Worm (Caenorhabditis elegans) whole organism, L4 larva: ENCODE data around the gene R02F2.7.

ENCODE experiments used
- F37D6.2 ChIP-seq: sonication (generic microtip); optimal IDR thresholded peaks from 2 replicates; lab custom pipeline; 2016; ENCODE audit warnings: mild to moderate bottlenecking, missing genetic modification characterization, missing compliant biosample characterization
- F44E2.7 ChIP-seq: fragments of 200-800 bp; sonication (Bioruptor generic); IDR thresholded peaks from 2 replicates; pipeline ENCODE4 v2.1.2; 2022; ENCODE audit warnings: missing genetic modification characterization, missing compliant biosample characterization
- R02D3.7 ChIP-seq: fragments of 150-350 bp; sonication (generic microtip); optimal IDR thresholded peaks from 3 replicates; lab custom pipeline; 2014; ENCODE audit warnings: missing biosample characterization, missing genetic modification characterization
- Y48G9A.11 ChIP-seq: fragments of 200-800 bp; sonication (Bioruptor generic); IDR thresholded peaks from 2 replicates; pipeline ENCODE4 v1.3.6; 2022; ENCODE audit warnings: missing genetic modification reagents, missing genetic modification characterization, missing compliant biosample characterization
- Y5F2A.4 ChIP-seq: fragments of 200-800 bp; sonication (Bioruptor generic); optimal IDR thresholded peaks from 2 replicates; lab custom pipeline; 2018; ENCODE audit warnings: mild to moderate bottlenecking, missing genetic modification characterization, missing compliant biosample characterization
- Y75B8A.6 ChIP-seq: fragments of 200-800 bp; sonication (Bioruptor generic); IDR thresholded peaks from 2 replicates; pipeline ENCODE4 v1.3.6; 2022; ENCODE audit warnings: missing genetic modification reagents, missing genetic modification characterization, missing compliant biosample characterization
- ZK546.5 ChIP-seq, 2 experiments: sonication (generic microtip); optimal IDR thresholded peaks; 2 replicates each; lab custom pipeline; 2017; ENCODE audit warnings: missing biosample characterization in 2 of 2, missing genetic modification characterization in 2 of 2
- aha-1 ChIP-seq: fragments of 150-350 bp; peaks from one replicate; lab custom pipeline; 2014; ENCODE audit warnings: missing biosample characterization, missing genetic modification characterization
- ceh-28 ChIP-seq: fragments of 150-350 bp; optimal IDR thresholded peaks from 2 replicates; lab custom pipeline; 2014; ENCODE audit warnings: missing biosample characterization, missing genetic modification reagents, missing genetic modification characterization
- ceh-32 ChIP-seq: sonication (generic microtip); optimal IDR thresholded peaks from 2 replicates; lab custom pipeline; 2016; ENCODE audit warnings: mild to moderate bottlenecking, missing genetic modification characterization, missing compliant biosample characterization; ENCODE audit not compliant: poor library complexity
- ceh-62 ChIP-seq: sonication (generic microtip); optimal IDR thresholded peaks from 2 replicates; lab custom pipeline; 2017; ENCODE audit warnings: missing biosample characterization, missing genetic modification characterization
- ceh-82 ChIP-seq: sonication (generic microtip); optimal IDR thresholded peaks from 2 replicates; lab custom pipeline; 2017; ENCODE audit warnings: missing biosample characterization, missing genetic modification characterization
- ces-1 ChIP-seq: fragments of 150-350 bp; sonication (generic microtip); optimal IDR thresholded peaks from 4 replicates; lab custom pipeline; 2014; ENCODE audit warnings: missing biosample characterization, missing genetic modification reagents, missing genetic modification characterization
- cey-2 ChIP-seq: sonication (generic microtip); optimal IDR thresholded peaks from 3 replicates; lab custom pipeline; 2017; ENCODE audit warnings: missing genetic modification characterization, mild to moderate bottlenecking, missing compliant biosample characterization, antibody characterized with exemption, borderline replicate concordance; ENCODE audit not compliant: insufficient read depth
- ctbp-1 ChIP-seq: fragments of 200-800 bp; sonication (Bioruptor generic); IDR thresholded peaks from 2 replicates; pipeline ENCODE4 v1.3.6; 2022; ENCODE audit warnings: missing genetic modification reagents, missing genetic modification characterization, missing compliant biosample characterization
- daf-12 ChIP-seq: fragments of 150-350 bp; optimal IDR thresholded peaks from 2 replicates; lab custom pipeline; 2014; ENCODE audit warnings: missing biosample characterization, missing genetic modification reagents, missing genetic modification characterization
- daf-16 ChIP-seq, 3 experiments: sonication (generic microtip); optimal IDR thresholded peaks; 2 replicates each; lab custom pipeline; 2016 to 2017; ENCODE audit warnings: missing genetic modification characterization in 3 of 3, missing genetic modification reagents in 3 of 3, mild to moderate bottlenecking in 2 of 3, missing compliant biosample characterization in 2 of 3, missing biosample characterization in 1 of 3, moderate library complexity in 1 of 3
- daf-8 ChIP-seq: fragments of 200-800 bp; sonication (Bioruptor generic); IDR thresholded peaks from 2 replicates; pipeline ENCODE4 v1.3.6; 2022; ENCODE audit warnings: missing genetic modification characterization, missing compliant biosample characterization
- dmd-6 ChIP-seq: fragments of 200-800 bp; sonication (Bioruptor generic); IDR thresholded peaks from 2 replicates; pipeline ENCODE4 v1.3.6; 2022; ENCODE audit warnings: missing genetic modification reagents, missing genetic modification characterization, missing compliant biosample characterization
- egl-27 ChIP-seq: sonication (generic microtip); optimal IDR thresholded peaks from 3 replicates; lab custom pipeline; 2017; ENCODE audit warnings: missing biosample characterization, missing genetic modification reagents, missing genetic modification characterization
- fos-1 ChIP-seq: fragments of 150-350 bp; optimal IDR thresholded peaks from 2 replicates; lab custom pipeline; 2014; ENCODE audit warnings: missing biosample characterization, missing genetic modification characterization
- hlh-30 ChIP-seq: sonication (generic microtip); optimal IDR thresholded peaks from 2 replicates; lab custom pipeline; 2017; ENCODE audit warnings: antibody characterized with exemption, mild to moderate bottlenecking, missing genetic modification characterization, missing compliant biosample characterization; ENCODE audit not compliant: insufficient read depth
- hmg-1.1 ChIP-seq: fragments of 200-800 bp; sonication (Bioruptor generic); IDR thresholded peaks from 2 replicates; pipeline ENCODE4 v1.3.6; 2022; ENCODE audit warnings: missing genetic modification reagents, missing genetic modification characterization, missing compliant biosample characterization
- jun-1 ChIP-seq: fragments of 150-350 bp; optimal IDR thresholded peaks from 2 replicates; lab custom pipeline; 2014; ENCODE audit warnings: missing biosample characterization, missing genetic modification reagents, missing genetic modification characterization
- lin-1 ChIP-seq: fragments of 200-800 bp; sonication (Bioruptor generic); IDR thresholded peaks from 2 replicates; pipeline ENCODE4 v1.3.6; 2022; ENCODE audit warnings: missing genetic modification reagents, missing genetic modification characterization, missing compliant biosample characterization
- lin-29 ChIP-seq: fragments of 200-800 bp; sonication (Bioruptor generic); IDR thresholded peaks from 2 replicates; pipeline ENCODE4 v1.3.6; 2022; ENCODE audit warnings: missing genetic modification reagents, missing genetic modification characterization, missing compliant biosample characterization
- lin-38 ChIP-seq: fragments of 200-800 bp; sonication (Bioruptor generic); IDR thresholded peaks from 2 replicates; pipeline ENCODE4 v1.3.6; 2022; ENCODE audit warnings: missing genetic modification reagents, missing genetic modification characterization, missing compliant biosample characterization
- lir-3 ChIP-seq: sonication (generic microtip); optimal IDR thresholded peaks from 2 replicates; lab custom pipeline; 2016; ENCODE audit warnings: mild to moderate bottlenecking, missing genetic modification characterization, missing compliant biosample characterization
- lsy-2 ChIP-seq, 2 experiments: fragments of 150-350 bp in 1 of 2; sonication (generic microtip) in 1 of 2; optimal IDR thresholded peaks; 2 replicates each; lab custom pipeline; 2014 to 2017; ENCODE audit warnings: missing biosample characterization in 2 of 2, missing genetic modification characterization in 2 of 2
- mdt-29 ChIP-seq: fragments of 200-800 bp; sonication (Bioruptor generic); IDR thresholded peaks from 2 replicates; pipeline ENCODE4 v1.3.6; 2022; ENCODE audit warnings: missing genetic modification reagents, missing genetic modification characterization, missing compliant biosample characterization
- mep-1 ChIP-seq: fragments of 150-350 bp; sonication (generic microtip); optimal IDR thresholded peaks from 3 replicates; lab custom pipeline; 2014; ENCODE audit warnings: missing biosample characterization, missing genetic modification characterization
- mes-2 ChIP-seq: sonication (generic microtip); optimal IDR thresholded peaks from 2 replicates; lab custom pipeline; 2016; ENCODE audit warnings: missing genotype, mild to moderate bottlenecking, missing genetic modification characterization, missing compliant biosample characterization; ENCODE audit not compliant: poor library complexity, severe bottlenecking
- mxl-3 ChIP-seq: fragments of 200-800 bp; sonication (Bioruptor generic); optimal IDR thresholded peaks from 2 replicates; lab custom pipeline; 2018; ENCODE audit warnings: mild to moderate bottlenecking, missing genetic modification characterization, missing compliant biosample characterization
- nhr-10 ChIP-seq: fragments of 150-350 bp; optimal IDR thresholded peaks from 2 replicates; lab custom pipeline; 2014; ENCODE audit warnings: missing biosample characterization, missing genetic modification characterization
- nhr-102 ChIP-seq: sonication (generic microtip); optimal IDR thresholded peaks from 2 replicates; lab custom pipeline; 2016; ENCODE audit warnings: mild to moderate bottlenecking, missing genetic modification characterization, moderate library complexity, missing compliant biosample characterization
- nhr-11 ChIP-seq: fragments of 150-350 bp; optimal IDR thresholded peaks from 2 replicates; lab custom pipeline; 2014; ENCODE audit warnings: missing biosample characterization, missing genetic modification characterization
- nhr-111 ChIP-seq: fragments of 200-800 bp; sonication (Bioruptor generic); optimal IDR thresholded peaks from 2 replicates; lab custom pipeline; 2018; ENCODE audit warnings: mild to moderate bottlenecking, missing genetic modification characterization, missing compliant biosample characterization
- nhr-28 ChIP-seq: fragments of 150-350 bp; optimal IDR thresholded peaks from 2 replicates; lab custom pipeline; 2014; ENCODE audit warnings: missing biosample characterization, missing genetic modification characterization
- nhr-41 ChIP-seq: fragments of 200-800 bp; sonication (Bioruptor generic); IDR thresholded peaks from 2 replicates; pipeline ENCODE4 v1.3.6; 2022; ENCODE audit warnings: missing genetic modification reagents, missing genetic modification characterization, missing compliant biosample characterization
- nhr-42 ChIP-seq: fragments of 200-800 bp; sonication (Bioruptor generic); IDR thresholded peaks from 2 replicates; pipeline ENCODE4 v1.3.6; 2022; ENCODE audit warnings: missing genetic modification characterization, missing compliant biosample characterization
- nhr-48 ChIP-seq: sonication (generic microtip); optimal IDR thresholded peaks from 2 replicates; lab custom pipeline; 2016; ENCODE audit warnings: mild to moderate bottlenecking, missing genetic modification characterization, missing compliant biosample characterization
- nhr-6 ChIP-seq: fragments of 150-350 bp; optimal IDR thresholded peaks from 2 replicates; lab custom pipeline; 2014; ENCODE audit warnings: missing biosample characterization, missing genetic modification characterization
- php-3 ChIP-seq: fragments of 200-800 bp; sonication (Bioruptor generic); IDR thresholded peaks from 2 replicates; pipeline ENCODE4 v1.3.6; 2022; ENCODE audit warnings: missing genetic modification reagents, missing genetic modification characterization, missing compliant biosample characterization
- saeg-2 ChIP-seq: fragments of 200-800 bp; sonication (Bioruptor generic); IDR thresholded peaks from 2 replicates; pipeline ENCODE4 v1.3.6; 2022; ENCODE audit warnings: missing genetic modification reagents, missing genetic modification characterization, missing compliant biosample characterization
- set-16 ChIP-seq: fragments of 200-800 bp; sonication (Bioruptor generic); IDR thresholded peaks from 2 replicates; pipeline ENCODE4 v1.3.6; 2022; ENCODE audit warnings: missing genetic modification reagents, missing genetic modification characterization, missing compliant biosample characterization
- tag-97 ChIP-seq: fragments of 200-800 bp; sonication (Bioruptor generic); IDR thresholded peaks from 2 replicates; pipeline ENCODE4 v1.3.6; 2022; ENCODE audit warnings: missing genetic modification characterization, missing compliant biosample characterization
- tra-1 ChIP-seq: fragments of 200-800 bp; sonication (Bioruptor generic); IDR thresholded peaks from 2 replicates; pipeline ENCODE4 v1.3.6; 2022; ENCODE audit warnings: missing genetic modification reagents, missing genetic modification characterization, missing compliant biosample characterization
- unc-130 ChIP-seq: sonication (generic microtip); optimal IDR thresholded peaks from 2 replicates; lab custom pipeline; 2016; ENCODE audit warnings: missing genetic modification reagents, missing genetic modification characterization, missing compliant biosample characterization
- unc-39 ChIP-seq: sonication (generic microtip); optimal IDR thresholded peaks from 2 replicates; lab custom pipeline; 2017; ENCODE audit warnings: missing biosample characterization, missing genetic modification characterization
- zag-1 ChIP-seq: fragments of 150-350 bp; optimal IDR thresholded peaks from 2 replicates; lab custom pipeline; 2014; ENCODE audit warnings: missing biosample characterization, missing genetic modification characterization
- zip-2 ChIP-seq: fragments of 150-350 bp; optimal IDR thresholded peaks from 2 replicates; lab custom pipeline; 2014; ENCODE audit warnings: missing biosample characterization, missing genetic modification characterization

The R02F2.7 gene

ce11 chrIII:5449762-5450308 lies 33.7 kb downstream of the R02F2.7 start, which contains the start of gene F48E8.8:
Gene F48E8.8 (minus strand): TSS chrIII:5449812.
- TF ChIP-seq ceh-28 (tag; lab: Kevin White, UChicago), result no peak
- TF ChIP-seq nhr-6, result peak; percentile 21
- no peak for TF ChIP-seq php-3 (GFP tag; lab: Robert Waterston, UW)
- no peak for TF ChIP-seq daf-8 (GFP tag; lab: Robert Waterston, UW)
- no peak for TF ChIP-seq F44E2.7 (GFP tag; lab: Robert Waterston, UW)
- TF ChIP-seq ceh-32, result no peak
- TF ChIP-seq lsy-2 (tag; optimal IDR thresholded peaks at IDR 0.05; lab: Kevin White, UChicago), result peak in 1 of 2 experiments; percentile 77
- TF ChIP-seq unc-39 (tag; lab: Kevin White, UChicago), result no peak
- no peak for TF ChIP-seq nhr-41
- TF ChIP-seq mxl-3, result peak; percentile 9
- TF ChIP-seq aha-1 (tag; lab: Kevin White, UChicago), result peak; percentile 95
- peak; percentile 77 for TF ChIP-seq hlh-30 (tag; lab: Kevin White, UChicago)
- no peak for TF ChIP-seq ceh-62 (tag; lab: Kevin White, UChicago)
- peak; percentile 34 for TF ChIP-seq mep-1 (tag; lab: Kevin White, UChicago)
- TF ChIP-seq set-16 (GFP tag; lab: Robert Waterston, UW), result peak; percentile 44; the same call in 1 of the 2 replicates
- TF ChIP-seq daf-12 (tag; lab: Kevin White, UChicago), result no peak
- TF ChIP-seq lin-1, result no peak
- TF ChIP-seq zag-1 (tag; lab: Kevin White, UChicago), result no peak
- no peak for TF ChIP-seq saeg-2
- no peak for TF ChIP-seq Y5F2A.4 (GFP tag; lab: Kevin White, UChicago)
- no peak for TF ChIP-seq jun-1 (tag; lab: Kevin White, UChicago)
- TF ChIP-seq nhr-28 (tag; lab: Kevin White, UChicago), result peak; percentile 45
- no peak for TF ChIP-seq nhr-10
- TF ChIP-seq ctbp-1 (GFP tag; lab: Robert Waterston, UW), result no peak
- no peak for TF ChIP-seq Y75B8A.6 (GFP tag; lab: Robert Waterston, UW)
- TF ChIP-seq zip-2 (tag; lab: Kevin White, UChicago), result no peak
- TF ChIP-seq hmg-1.1 (GFP tag; lab: Robert Waterston, UW), result peak; percentile 80
- TF ChIP-seq lir-3 (tag; lab: Kevin White, UChicago), result no peak
- TF ChIP-seq ces-1, result no peak
- no peak for TF ChIP-seq nhr-42 (GFP tag; lab: Robert Waterston, UW)
- no peak for TF ChIP-seq R02D3.7 (tag; lab: Kevin White, UChicago)
- TF ChIP-seq dmd-6 (GFP tag; lab: Robert Waterston, UW), result peak; percentile 51
- no peak for TF ChIP-seq tra-1
- TF ChIP-seq F37D6.2 (tag; lab: Kevin White, UChicago), result no peak
- no peak for TF ChIP-seq Y48G9A.11 (GFP tag; lab: Robert Waterston, UW)
- no peak for TF ChIP-seq tag-97
- no peak for TF ChIP-seq nhr-111 (GFP tag; lab: Kevin White, UChicago)
- no peak for TF ChIP-seq nhr-48 (tag; lab: Kevin White, UChicago)
- TF ChIP-seq nhr-11, result peak; percentile 12
- peak; percentile 73 for TF ChIP-seq mes-2 (tag; lab: Kevin White, UChicago)
- TF ChIP-seq unc-130 (GFP tag; lab: Kevin White, UChicago), result no peak
- no peak for TF ChIP-seq fos-1
- TF ChIP-seq daf-16 (GFP tag; optimal IDR thresholded peaks at IDR 0.05; lab: Kevin White, UChicago), result peak in 1 of 2 experiments; percentile 21
- TF ChIP-seq daf-16 (tag; optimal IDR thresholded peaks at IDR 0.05; lab: Kevin White, UChicago), result peak; percentile 12
- no peak for TF ChIP-seq nhr-102
- TF ChIP-seq lin-29 (GFP tag; lab: Robert Waterston, UW), result no peak
- TF ChIP-seq ceh-82, result no peak
- no peak for TF ChIP-seq ZK546.5 (tag; optimal IDR thresholded peaks at IDR 0.05; lab: Kevin White, UChicago)
- TF ChIP-seq lin-38 (GFP tag; lab: Robert Waterston, UW), result peak; percentile 73
- TF ChIP-seq egl-27, result no peak
- no peak for TF ChIP-seq cey-2 (tag; lab: Kevin White, UChicago)
- no peak for TF ChIP-seq mdt-29 (GFP tag; lab: Robert Waterston, UW)
